Worm (Caenorhabditis elegans) whole organism, L2 larva: ENCODE measurements around the gene W01F3.2.

ENCODE experiments used
- C34F6.9 ChIP-seq: fragments of 150-350 bp; optimal IDR thresholded peaks from 2 replicates; lab custom pipeline; 2014; ENCODE audit warnings: missing biosample characterization, missing genetic modification characterization
- F13H6.1 ChIP-seq: sonication (generic microtip); optimal IDR thresholded peaks from 2 replicates; lab custom pipeline; 2016; ENCODE audit warnings: missing genetic modification characterization, missing compliant biosample characterization
- R02D3.7 ChIP-seq: fragments of 150-350 bp; optimal IDR thresholded peaks from 2 replicates; lab custom pipeline; 2014; ENCODE audit warnings: missing biosample characterization, missing genetic modification characterization
- Y55F3AM.14 ChIP-seq: fragments of 200-800 bp; sonication (Bioruptor generic); optimal IDR thresholded peaks from 2 replicates; lab custom pipeline; 2018; ENCODE audit warnings: mild to moderate bottlenecking, missing genetic modification characterization, missing compliant biosample characterization
- ZK546.5 ChIP-seq: sonication (generic microtip); optimal IDR thresholded peaks from 2 replicates; lab custom pipeline; 2017; ENCODE audit warnings: missing biosample characterization, missing genetic modification characterization
- alr-1 ChIP-seq: fragments of 150-350 bp; optimal IDR thresholded peaks from 2 replicates; lab custom pipeline; 2014; ENCODE audit warnings: missing biosample characterization, missing genetic modification characterization
- aly-2 ChIP-seq: fragments of 150-350 bp; optimal IDR thresholded peaks from 2 replicates; lab custom pipeline; 2014; ENCODE audit warnings: missing biosample characterization, missing genetic modification characterization
- ama-1 ChIP-seq: fragments of 150-350 bp; optimal IDR thresholded peaks from 2 replicates; lab custom pipeline; 2018; ENCODE audit warnings: inconsistent platforms
- blmp-1 ChIP-seq: sonication (generic microtip); optimal IDR thresholded peaks from 2 replicates; lab custom pipeline; 2017; ENCODE audit warnings: missing genetic modification characterization, mild to moderate bottlenecking, missing compliant biosample characterization, antibody characterized with exemption, moderate library complexity; ENCODE audit not compliant: insufficient read depth
- ceh-16 ChIP-seq: fragments of 150-350 bp; optimal IDR thresholded peaks from 2 replicates; lab custom pipeline; 2014; ENCODE audit warnings: missing biosample characterization, missing genetic modification characterization
- ceh-82 ChIP-seq: fragments of 150-350 bp; optimal IDR thresholded peaks from 2 replicates; lab custom pipeline; 2014; ENCODE audit warnings: missing biosample characterization, missing genetic modification characterization
- crh-2 ChIP-seq: sonication (generic microtip); optimal IDR thresholded peaks from 2 replicates; lab custom pipeline; 2017; ENCODE audit warnings: missing biosample characterization, missing genetic modification characterization
- dmd-4 ChIP-seq: sonication (generic microtip); optimal IDR thresholded peaks from 2 replicates; lab custom pipeline; 2017; ENCODE audit warnings: missing biosample characterization, missing genetic modification characterization
- egl-27 ChIP-seq: sonication (generic microtip); optimal IDR thresholded peaks from 3 replicates; lab custom pipeline; 2017; ENCODE audit warnings: missing biosample characterization, missing genetic modification reagents, missing genetic modification characterization
- elt-1 ChIP-seq: fragments of 150-350 bp; optimal IDR thresholded peaks from 2 replicates; lab custom pipeline; 2014; ENCODE audit warnings: missing biosample characterization, missing genetic modification characterization
- elt-3 ChIP-seq: sonication (generic microtip); optimal IDR thresholded peaks from 2 replicates; lab custom pipeline; 2017; ENCODE audit warnings: missing biosample characterization, missing genetic modification characterization
- fos-1 ChIP-seq: fragments of 150-350 bp; optimal IDR thresholded peaks from 2 replicates; lab custom pipeline; 2014; ENCODE audit warnings: missing biosample characterization, missing genetic modification characterization
- gmeb-1 ChIP-seq: fragments of 150-350 bp; optimal IDR thresholded peaks from 2 replicates; lab custom pipeline; 2014; ENCODE audit warnings: missing biosample characterization, missing genetic modification characterization
- lin-11 ChIP-seq: fragments of 150-350 bp; sonication (generic microtip); optimal IDR thresholded peaks from 2 replicates; lab custom pipeline; 2014; ENCODE audit warnings: missing biosample characterization, missing genetic modification characterization, inconsistent platforms, mixed read lengths
- lin-13 ChIP-seq: fragments of 150-350 bp; optimal IDR thresholded peaks from 2 replicates; lab custom pipeline; 2014; ENCODE audit warnings: missing biosample characterization, missing genetic modification reagents, missing genetic modification characterization
- lin-39 ChIP-seq: fragments of 150-350 bp; optimal IDR thresholded peaks from 2 replicates; lab custom pipeline; 2014; ENCODE audit warnings: missing biosample characterization, missing genetic modification reagents, missing genetic modification characterization
- lsy-2 ChIP-seq, 2 experiments: fragments of 150-350 bp in 1 of 2; sonication (generic microtip) in 1 of 2; optimal IDR thresholded peaks; 2 replicates each; lab custom pipeline; 2014 to 2017; ENCODE audit warnings: missing biosample characterization in 2 of 2, missing genetic modification characterization in 2 of 2
- mab-5 ChIP-seq: fragments of 150-350 bp; optimal IDR thresholded peaks from 2 replicates; lab custom pipeline; 2014; ENCODE audit warnings: missing biosample characterization, missing genetic modification characterization
- mbf-1 ChIP-seq: sonication (generic microtip); optimal IDR thresholded peaks from 2 replicates; lab custom pipeline; 2017; ENCODE audit warnings: missing biosample characterization, missing genetic modification characterization
- mdl-1 ChIP-seq, 2 experiments: fragments of 150-350 bp in 1 of 2; sonication (generic microtip) in 1 of 2; optimal IDR thresholded peaks; 2 replicates each; lab custom pipeline; 2017; ENCODE audit warnings: missing biosample characterization in 2 of 2, missing genetic modification characterization in 2 of 2
- nhr-10 ChIP-seq: sonication (generic microtip); optimal IDR thresholded peaks from 2 replicates; lab custom pipeline; 2017; ENCODE audit warnings: missing biosample characterization, missing genetic modification characterization
- nhr-11 ChIP-seq: fragments of 150-350 bp; optimal IDR thresholded peaks from 2 replicates; lab custom pipeline; 2014; ENCODE audit warnings: missing biosample characterization, missing genetic modification characterization
- nhr-12 ChIP-seq: fragments of 150-350 bp; optimal IDR thresholded peaks from 2 replicates; lab custom pipeline; 2014; ENCODE audit warnings: missing biosample characterization, missing genetic modification characterization
- nhr-129 ChIP-seq: fragments of 150-350 bp; optimal IDR thresholded peaks from 2 replicates; lab custom pipeline; 2014; ENCODE audit warnings: missing biosample characterization, missing genetic modification characterization
- nhr-21 ChIP-seq: fragments of 150-350 bp; optimal IDR thresholded peaks from 2 replicates; lab custom pipeline; 2014; ENCODE audit warnings: missing biosample characterization, missing genetic modification characterization
- nhr-23 ChIP-seq: fragments of 150-350 bp; optimal IDR thresholded peaks from 2 replicates; lab custom pipeline; 2014; ENCODE audit warnings: missing biosample characterization, missing genetic modification reagents, missing genetic modification characterization
- nhr-237 ChIP-seq: fragments of 150-350 bp; optimal IDR thresholded peaks from 2 replicates; lab custom pipeline; 2014; ENCODE audit warnings: missing biosample characterization, missing genetic modification characterization
- nhr-25 ChIP-seq: fragments of 150-350 bp; sonication (generic microtip); optimal IDR thresholded peaks from 3 replicates; lab custom pipeline; 2014; ENCODE audit warnings: missing biosample characterization, missing genetic modification characterization
- nhr-6 ChIP-seq: fragments of 150-350 bp; optimal IDR thresholded peaks from 2 replicates; lab custom pipeline; 2014; ENCODE audit warnings: missing biosample characterization, missing genetic modification characterization
- nhr-77 ChIP-seq: fragments of 150-350 bp; optimal IDR thresholded peaks from 2 replicates; lab custom pipeline; 2014; ENCODE audit warnings: missing biosample characterization, missing genetic modification characterization
- peb-1 ChIP-seq: fragments of 150-350 bp; optimal IDR thresholded peaks from 2 replicates; lab custom pipeline; 2014; ENCODE audit warnings: missing biosample characterization, missing genetic modification characterization
- sem-4 ChIP-seq: fragments of 150-350 bp; optimal IDR thresholded peaks from 2 replicates; lab custom pipeline; 2014; ENCODE audit warnings: missing biosample characterization, missing genetic modification reagents, missing genetic modification characterization
- skn-1 ChIP-seq: sonication (generic microtip); optimal IDR thresholded peaks from 2 replicates; lab custom pipeline; 2017; ENCODE audit warnings: missing biosample characterization, missing genetic modification characterization
- sma-3 ChIP-seq: sonication (generic microtip); optimal IDR thresholded peaks from 2 replicates; lab custom pipeline; 2016; ENCODE audit warnings: missing genetic modification reagents, missing genetic modification characterization, missing compliant biosample characterization
- sma-9 ChIP-seq, 2 experiments: fragments of 150-350 bp in 1 of 2; sonication (generic microtip) in 1 of 2; optimal IDR thresholded peaks; 2 replicates each; lab custom pipeline; 2014 to 2016; ENCODE audit warnings: missing genetic modification characterization in 2 of 2, mild to moderate bottlenecking in 1 of 2, missing biosample characterization in 1 of 2, missing compliant biosample characterization in 1 of 2, missing genetic modification reagents in 1 of 2, moderate library complexity in 1 of 2
- snpc-4 ChIP-seq: fragments of 150-350 bp; optimal IDR thresholded peaks from 2 replicates; lab custom pipeline; 2014; ENCODE audit warnings: missing biosample characterization, missing genetic modification characterization
- unc-39 ChIP-seq: fragments of 150-350 bp; optimal IDR thresholded peaks from 2 replicates; lab custom pipeline; 2014; ENCODE audit warnings: missing biosample characterization, missing genetic modification characterization
- unc-55 ChIP-seq: fragments of 150-350 bp; sonication (generic microtip); optimal IDR thresholded peaks from 3 replicates; lab custom pipeline; 2014; ENCODE audit warnings: missing biosample characterization, missing genetic modification reagents, missing genetic modification characterization
- unc-62 ChIP-seq: fragments of 150-350 bp; optimal IDR thresholded peaks from 2 replicates; lab custom pipeline; 2014; ENCODE audit warnings: missing biosample characterization, missing genetic modification reagents, missing genetic modification characterization
- zag-1 ChIP-seq: fragments of 150-350 bp; optimal IDR thresholded peaks from 2 replicates; lab custom pipeline; 2014; ENCODE audit warnings: missing biosample characterization, missing genetic modification characterization
- ztf-1 ChIP-seq: fragments of 200-800 bp; sonication (Bioruptor generic); conservative IDR thresholded peaks from 2 replicates; pipeline ENCODE4 v1.3.6; 2022; ENCODE audit warnings: missing genetic modification characterization, missing compliant biosample characterization
- ztf-11 ChIP-seq: sonication (generic microtip); optimal IDR thresholded peaks from 2 replicates; lab custom pipeline; 2017; ENCODE audit warnings: missing biosample characterization, missing genetic modification characterization
- ztf-4 ChIP-seq: fragments of 150-350 bp; optimal IDR thresholded peaks from 2 replicates; lab custom pipeline; 2014; ENCODE audit warnings: missing biosample characterization, missing genetic modification characterization

W01F3.2 gene

ce11 chrV:20710156-20710555 is 50.0 kb downstream of the W01F3.2 start:
- TF ChIP-seq R02D3.7 (tag; lab: Kevin White, UChicago) (no peak), ztf-4 (tag; lab: Kevin White, UChicago) (peak; percentile 56), peb-1 (no peak), sem-4 (tag; lab: Kevin White, UChicago) (peak; percentile 7), alr-1 (tag; lab: Kevin White, UChicago) (no peak), ceh-16 (no peak), ZK546.5 (tag; lab: Kevin White, UChicago) (no peak), nhr-23 (tag; lab: Kevin White, UChicago) (no peak), ceh-82 (tag; lab: Kevin White, UChicago) (no peak), unc-39 (tag; lab: Kevin White, UChicago) (no peak), F13H6.1 (tag; lab: Kevin White, UChicago) (no peak), gmeb-1 (no peak), aly-2 (tag; lab: Kevin White, UChicago) (no peak), lsy-2 (tag; optimal IDR thresholded peaks at IDR 0.05; lab: Kevin White, UChicago) (peak in 1 of 2 experiments; percentile 48), egl-27 (no peak), zag-1 (tag; lab: Kevin White, UChicago) (no peak), lin-11 (tag; lab: Kevin White, UChicago) (no peak), nhr-12 (tag; lab: Kevin White, UChicago) (no peak), nhr-129 (tag; lab: Kevin White, UChicago) (peak; percentile 68), Y55F3AM.14 (GFP tag; lab: Kevin White, UChicago) (no peak), nhr-77 (no peak), dmd-4 (tag; lab: Kevin White, UChicago) (no peak), elt-1 (no peak), C34F6.9 (tag; lab: Kevin White, UChicago) (peak; percentile 66), skn-1 (tag; lab: Kevin White, UChicago) (no peak), lin-39 (tag; lab: Kevin White, UChicago) (no peak), nhr-6 (tag; lab: Kevin White, UChicago) (no peak), elt-3 (tag; lab: Kevin White, UChicago) (no peak), mbf-1 (no peak), fos-1 (tag; lab: Kevin White, UChicago) (no peak), snpc-4 (tag; lab: Kevin White, UChicago) (no peak), nhr-237 (tag; lab: Kevin White, UChicago) (no peak), sma-9 (GFP tag; optimal IDR thresholded peaks at IDR 0.05; lab: Kevin White, UChicago) (peak; percentile 48), sma-9 (tag; optimal IDR thresholded peaks at IDR 0.05; lab: Kevin White, UChicago) (no peak), nhr-25 (tag; lab: Kevin White, UChicago) (no peak), blmp-1 (tag; lab: Kevin White, UChicago) (no peak), nhr-21 (tag; lab: Kevin White, UChicago) (no peak), ztf-1 (no peak), mdl-1 (tag; optimal IDR thresholded peaks at IDR 0.05; lab: Kevin White, UChicago) (no peak), ztf-11 (tag; lab: Kevin White, UChicago) (no peak), mab-5 (tag; lab: Kevin White, UChicago) (no peak), unc-62 (GFP tag; lab: Kevin White, UChicago) (no peak), sma-3 (no peak), ama-1 (no peak), unc-55 (GFP tag; lab: Kevin White, UChicago) (no peak), nhr-11 (tag; lab: Kevin White, UChicago) (no peak), nhr-10 (tag; lab: Kevin White, UChicago) (no peak), lin-13 (GFP tag; lab: Kevin White, UChicago) (no peak), crh-2 (tag; lab: Kevin White, UChicago) (peak; percentile 68)
